Worm (Caenorhabditis elegans): ENCODE data around the gene fbxa-128.

- TF ChIP-seq B0261.1 (tag; optimal IDR thresholded peaks at IDR 0.05) (no peak), ama-1 (optimal IDR thresholded peaks at IDR 0.05) (no peak), ama-1 (GFP tag; optimal IDR thresholded peaks at IDR 0.05) (no peak), snpc-1.1 (tag; optimal IDR thresholded peaks at IDR 0.05; ENCODE audit: insufficient read depth) (no peak)
Measured at ce11 chrIII:11101246-11101645, 37.7 kb downstream of the fbxa-128 start.
